Fruit fly (Drosophila melanogaster): ENCODE data around the gene CstF64.

- TF ChIP-seq woc (GFP tag; optimal IDR thresholded peaks at IDR 0.05) (no peak), HLH106 (tag; optimal IDR thresholded peaks at IDR 0.05) (no peak), psq (GFP tag; optimal IDR thresholded peaks at IDR 0.05) (no peak), h (GFP tag; optimal IDR thresholded peaks at IDR 0.05) (no peak), Abd-B (GFP tag; optimal IDR thresholded peaks at IDR 0.05) (no peak), usp (GFP tag; optimal IDR thresholded peaks at IDR 0.05) (no peak), Myc (optimal IDR thresholded peaks at IDR 0.05) (no peak), br (GFP tag; optimal IDR thresholded peaks at IDR 0.05) (no peak), tai (GFP tag; optimal IDR thresholded peaks at IDR 0.05) (no peak)
Measured at dm6 chr3R:18692619-18693018, 33.2 kb downstream of the CstF64 start, which contains the start of gene Muc91C.
